Fruit fly (Drosophila melanogaster): ENCODE measurements around the gene Stip1.

DNA sequence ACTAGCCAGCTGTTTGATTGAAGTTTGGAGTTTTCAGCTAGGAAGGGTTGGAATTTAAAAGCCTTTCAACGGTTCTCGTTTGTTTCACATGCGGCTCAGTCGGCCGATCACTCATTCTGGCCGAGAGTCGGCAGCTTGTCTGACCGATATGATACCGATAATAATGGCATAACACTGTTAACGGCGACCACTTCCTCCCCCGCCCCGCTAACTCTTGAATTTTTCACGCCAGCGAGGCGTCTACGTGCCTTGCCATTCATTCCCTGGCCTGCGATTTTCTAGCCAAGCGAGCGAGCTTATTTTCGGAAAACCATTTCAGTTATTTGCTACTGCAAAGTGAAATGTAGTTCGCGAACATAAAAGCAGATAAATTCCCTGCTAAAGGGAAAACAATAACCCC, 5.1 kb downstream of the Stip1 start:
- TF ChIP-seq ttk (optimal IDR thresholded peaks at IDR 0.05) = no peak
- no peak for TF ChIP-seq Sin3A (optimal IDR thresholded peaks at IDR 0.05)
- no peak for TF ChIP-seq insv (optimal IDR thresholded peaks at IDR 0.05)
- TF ChIP-seq h (optimal IDR thresholded peaks at IDR 0.05) = no peak
- no peak for TF ChIP-seq psq (optimal IDR thresholded peaks at IDR 0.05)
